Fruit fly (Drosophila melanogaster) whole organism, embryonic: Measurements from ENCODE around the gene CG33552.

Experiments used
- BEAF-32 ChIP-seq: fragments of 200-800 bp; sonication (Bioruptor generic); optimal IDR thresholded peaks from 3 replicates; lab custom pipeline; 2017; ENCODE audit warnings: missing biosample characterization, missing genetic modification characterization, mild to moderate bottlenecking, moderate library complexity, missing genetic modification reagents
- C15 ChIP-seq: fragments of 200-800 bp; sonication (Bioruptor generic); IDR thresholded peaks from 3 replicates; pipeline ENCODE4 v1.3.6; 2022; ENCODE audit warnings: missing biosample characterization, missing genetic modification characterization
- CG14441 ChIP-seq: fragments of 200-800 bp; sonication (Bioruptor generic); IDR thresholded peaks from 2 replicates; pipeline ENCODE4 v1.3.6; 2022; ENCODE audit warnings: missing biosample characterization, missing genetic modification characterization
- CG1647 ChIP-seq: fragments of 200-800 bp; sonication (Bioruptor generic); optimal IDR thresholded peaks from 3 replicates; lab custom pipeline; 2016; ENCODE audit warnings: missing biosample characterization, missing genetic modification characterization
- CG1792 ChIP-seq: fragments of 200-800 bp; sonication (Bioruptor generic); optimal IDR thresholded peaks from 2 replicates; lab custom pipeline; 2016; ENCODE audit warnings: missing biosample characterization, missing genetic modification characterization
- CG1832 ChIP-seq: fragments of 200-800 bp; sonication (Bioruptor generic); optimal IDR thresholded peaks from 2 replicates; lab custom pipeline; 2017; ENCODE audit warnings: missing biosample characterization, mild to moderate bottlenecking, missing genetic modification characterization, inconsistent platforms
- CG2202 ChIP-seq: fragments of 200-800 bp; sonication (Bioruptor generic); optimal IDR thresholded peaks from 2 replicates; lab custom pipeline; 2018; ENCODE audit warnings: missing biosample characterization, mild to moderate bottlenecking, missing genetic modification characterization
- CG31441 ChIP-seq: fragments of 200-800 bp; sonication (Bioruptor generic); IDR thresholded peaks from 2 replicates; pipeline ENCODE4 v1.3.6; 2022; ENCODE audit warnings: missing biosample characterization, missing genetic modification characterization
- CG33557 ChIP-seq: fragments of 200-800 bp; sonication (Bioruptor generic); optimal IDR thresholded peaks from 2 replicates; lab custom pipeline; 2019; ENCODE audit warnings: missing biosample characterization, mild to moderate bottlenecking, missing genetic modification characterization, moderate library complexity
- CG4404 ChIP-seq: fragments of 200-800 bp; sonication (Bioruptor generic); IDR thresholded peaks from 2 replicates; pipeline ENCODE4 v1.3.6; 2022; ENCODE audit warnings: missing biosample characterization, missing genetic modification characterization
- CG4424 ChIP-seq: fragments of 200-800 bp; sonication (Bioruptor generic); optimal IDR thresholded peaks from 3 replicates; lab custom pipeline; 2016; ENCODE audit warnings: missing biosample characterization, missing genetic modification characterization
- CG7786 ChIP-seq: fragments of 200-800 bp; sonication (Bioruptor generic); optimal IDR thresholded peaks from 2 replicates; lab custom pipeline; 2016; ENCODE audit warnings: missing biosample characterization, missing genetic modification characterization
- CG8359 ChIP-seq: fragments of 200-800 bp; sonication (Bioruptor generic); optimal IDR thresholded peaks from 2 replicates; lab custom pipeline; 2017; ENCODE audit warnings: missing biosample characterization, mild to moderate bottlenecking, missing genetic modification characterization, borderline replicate concordance
- CG8388 ChIP-seq: fragments of 200-800 bp; sonication (Bioruptor generic); optimal IDR thresholded peaks from 2 replicates; lab custom pipeline; 2019; ENCODE audit warnings: missing biosample characterization, mild to moderate bottlenecking, missing genetic modification characterization, moderate library complexity
- CG8944 ChIP-seq: fragments of 200-800 bp; sonication (Bioruptor generic); optimal IDR thresholded peaks from 3 replicates; lab custom pipeline; 2016; ENCODE audit warnings: missing biosample characterization, missing genetic modification characterization
- Dek ChIP-seq: fragments of 200-800 bp; sonication (Bioruptor generic); optimal IDR thresholded peaks from 3 replicates; lab custom pipeline; 2019; ENCODE audit warnings: missing biosample characterization, mild to moderate bottlenecking, missing genetic modification characterization, moderate library complexity
- Fer1 ChIP-seq: fragments of 200-800 bp; sonication (Bioruptor generic); optimal IDR thresholded peaks from 2 replicates; lab custom pipeline; 2017; ENCODE audit warnings: missing biosample characterization, mild to moderate bottlenecking, missing genetic modification characterization
- Fer2 ChIP-seq: fragments of 200-800 bp; sonication (Bioruptor generic); optimal IDR thresholded peaks from 2 replicates; lab custom pipeline; 2018; ENCODE audit warnings: missing biosample characterization, mild to moderate bottlenecking, missing genetic modification characterization, moderate library complexity
- H2.0 ChIP-seq: fragments of 200-800 bp; sonication (Bioruptor generic); IDR thresholded peaks from 2 replicates; pipeline ENCODE4 v1.3.6; 2022; ENCODE audit warnings: missing biosample characterization, missing genetic modification characterization
- HLH3B ChIP-seq: fragments of 200-800 bp; sonication (Bioruptor generic); IDR thresholded peaks from 2 replicates; pipeline ENCODE4 v1.3.6; 2022; ENCODE audit warnings: missing biosample characterization, missing genetic modification characterization
- HmgZ ChIP-seq: fragments of 200-800 bp; sonication (Bioruptor generic); optimal IDR thresholded peaks from 2 replicates; lab custom pipeline; 2018; ENCODE audit warnings: missing biosample characterization, mild to moderate bottlenecking, missing genetic modification characterization
- Lhr ChIP-seq: fragments of 200-800 bp; sonication (Bioruptor generic); optimal IDR thresholded peaks from 3 replicates; lab custom pipeline; 2017; ENCODE audit warnings: mild to moderate bottlenecking, missing biosample characterization, missing genetic modification reagents, missing genetic modification characterization
- Mad ChIP-seq: fragments of 200-800 bp; sonication (Bioruptor generic); optimal IDR thresholded peaks from 2 replicates; lab custom pipeline; 2016; ENCODE audit warnings: missing biosample characterization, missing genetic modification characterization
- NC2α ChIP-seq: fragments of 200-800 bp; sonication (Bioruptor generic); optimal IDR thresholded peaks from 2 replicates; lab custom pipeline; 2016; ENCODE audit warnings: missing biosample characterization, missing genetic modification characterization
- Nf-YB ChIP-seq: fragments of 200-800 bp; sonication (Bioruptor generic); optimal IDR thresholded peaks from 3 replicates; lab custom pipeline; 2019; ENCODE audit warnings: missing biosample characterization, mild to moderate bottlenecking, missing genetic modification characterization, moderate library complexity
- NfI ChIP-seq: fragments of 200-800 bp; sonication (Bioruptor generic); optimal IDR thresholded peaks from 3 replicates; lab custom pipeline; 2018; ENCODE audit warnings: missing biosample characterization, mild to moderate bottlenecking, missing genetic modification characterization, moderate library complexity
- Spps ChIP-seq: fragments of 200-800 bp; sonication (Bioruptor generic); optimal IDR thresholded peaks from 2 replicates; lab custom pipeline; 2018; ENCODE audit warnings: missing biosample characterization, mild to moderate bottlenecking, missing genetic modification characterization
- Ssrp ChIP-seq: fragments of 200-800 bp; sonication (Bioruptor generic); optimal IDR thresholded peaks from 2 replicates; lab custom pipeline; 2018; ENCODE audit warnings: missing biosample characterization, mild to moderate bottlenecking, missing genetic modification characterization, moderate library complexity
- amos ChIP-seq: fragments of 200-800 bp; sonication (Bioruptor generic); IDR thresholded peaks from 2 replicates; pipeline ENCODE4 v1.3.6; 2022; ENCODE audit warnings: missing biosample characterization, missing genetic modification characterization; ENCODE audit not compliant: partially characterized antibody
- ash1 ChIP-seq: fragments of 200-800 bp; sonication (Bioruptor generic); optimal IDR thresholded peaks from 2 replicates; lab custom pipeline; 2018; ENCODE audit warnings: missing biosample characterization, mild to moderate bottlenecking, missing genetic modification characterization
- az2 ChIP-seq: fragments of 200-800 bp; sonication (Bioruptor generic); optimal IDR thresholded peaks from 3 replicates; lab custom pipeline; 2016; ENCODE audit warnings: missing biosample characterization, missing genetic modification characterization
- bab2 ChIP-seq: fragments of 200-800 bp; sonication (Bioruptor generic); optimal IDR thresholded peaks from 2 replicates; lab custom pipeline; 2016; ENCODE audit warnings: missing biosample characterization, missing genetic modification characterization
- btn ChIP-seq: fragments of 200-800 bp; sonication (Bioruptor generic); optimal IDR thresholded peaks from 2 replicates; lab custom pipeline; 2016; ENCODE audit warnings: missing biosample characterization, missing genetic modification characterization
- corto ChIP-seq: fragments of 200-800 bp; sonication (Bioruptor generic); optimal IDR thresholded peaks from 2 replicates; lab custom pipeline; 2016; ENCODE audit warnings: missing biosample characterization, mild to moderate bottlenecking, missing genetic modification characterization, moderate library complexity
- da ChIP-seq: fragments of 200-800 bp; sonication (Bioruptor generic); optimal IDR thresholded peaks from 2 replicates; lab custom pipeline; 2016; ENCODE audit warnings: missing biosample characterization, missing genetic modification characterization
- dati ChIP-seq: fragments of 200-800 bp; sonication (Bioruptor generic); IDR thresholded peaks from 2 replicates; pipeline ENCODE4 v1.3.6; 2022; ENCODE audit warnings: missing biosample characterization, missing genetic modification characterization
- fd102C ChIP-seq: fragments of 200-800 bp; sonication (Bioruptor generic); optimal IDR thresholded peaks from 2 replicates; lab custom pipeline; 2018; ENCODE audit warnings: missing biosample characterization, mild to moderate bottlenecking, missing genetic modification characterization, moderate library complexity
- gcm ChIP-seq: fragments of 200-800 bp; sonication (Bioruptor generic); optimal IDR thresholded peaks from 2 replicates; lab custom pipeline; 2019; ENCODE audit warnings: missing biosample characterization, mild to moderate bottlenecking, missing genetic modification characterization, moderate library complexity
- jing ChIP-seq: fragments of 200-800 bp; sonication (Bioruptor generic); optimal IDR thresholded peaks from 2 replicates; lab custom pipeline; 2018; ENCODE audit warnings: missing biosample characterization, mild to moderate bottlenecking, missing genetic modification characterization
- klu ChIP-seq: fragments of 200-800 bp; sonication (Bioruptor generic); IDR thresholded peaks from 2 replicates; pipeline ENCODE4 v1.3.6; 2022; ENCODE audit warnings: missing biosample characterization, missing genetic modification characterization
- lilli ChIP-seq: fragments of 200-800 bp; sonication (Bioruptor generic); optimal IDR thresholded peaks from 3 replicates; lab custom pipeline; 2016; ENCODE audit warnings: missing biosample characterization, missing genetic modification characterization
- rib ChIP-seq: fragments of 200-800 bp; sonication (Bioruptor generic); IDR thresholded peaks from 2 replicates; pipeline ENCODE4 v1.3.6; 2022; ENCODE audit warnings: missing biosample characterization, missing genetic modification characterization
- row ChIP-seq: fragments of 200-800 bp; sonication (Bioruptor generic); IDR thresholded peaks from 3 replicates; pipeline ENCODE4 v1.3.6; 2022; ENCODE audit warnings: missing biosample characterization, missing genetic modification characterization
- sim ChIP-seq: fragments of 200-800 bp; sonication (Bioruptor generic); IDR thresholded peaks from 2 replicates; pipeline ENCODE4 v1.3.6; 2022; ENCODE audit warnings: missing biosample characterization, missing genetic modification characterization
- sna ChIP-seq: fragments of 200-800 bp; sonication (Bioruptor generic); IDR thresholded peaks from 2 replicates; pipeline ENCODE4 v1.3.6; 2022; ENCODE audit warnings: missing biosample characterization, missing genetic modification characterization; ENCODE audit not compliant: partially characterized antibody
- stc ChIP-seq: fragments of 200-800 bp; sonication (Bioruptor generic); IDR thresholded peaks from 2 replicates; pipeline ENCODE4 v1.3.6; 2022; ENCODE audit warnings: missing biosample characterization, missing genetic modification characterization
- stwl ChIP-seq: fragments of 200-800 bp; sonication (Bioruptor generic); optimal IDR thresholded peaks from 3 replicates; lab custom pipeline; 2018; ENCODE audit warnings: missing biosample characterization, mild to moderate bottlenecking, missing genetic modification characterization, moderate library complexity
- tin ChIP-seq: fragments of 200-800 bp; sonication (Bioruptor generic); optimal IDR thresholded peaks from 3 replicates; lab custom pipeline; 2016; ENCODE audit warnings: missing biosample characterization, missing genetic modification characterization
- trem ChIP-seq: fragments of 200-800 bp; optimal IDR thresholded peaks from 3 replicates; lab custom pipeline; 2019; ENCODE audit warnings: missing biosample characterization, mild to moderate bottlenecking, missing genetic modification characterization, moderate library complexity
- twi ChIP-seq: fragments of 200-800 bp; optimal IDR thresholded peaks from 2 replicates; lab custom pipeline; 2019; ENCODE audit warnings: missing biosample characterization, mild to moderate bottlenecking, missing genetic modification characterization, moderate library complexity
- vvl ChIP-seq: fragments of 200-800 bp; sonication (Bioruptor generic); IDR thresholded peaks from 2 replicates; pipeline ENCODE4 v1.3.6; 2022; ENCODE audit warnings: missing biosample characterization, missing genetic modification characterization

CG33552 gene

DNA sequence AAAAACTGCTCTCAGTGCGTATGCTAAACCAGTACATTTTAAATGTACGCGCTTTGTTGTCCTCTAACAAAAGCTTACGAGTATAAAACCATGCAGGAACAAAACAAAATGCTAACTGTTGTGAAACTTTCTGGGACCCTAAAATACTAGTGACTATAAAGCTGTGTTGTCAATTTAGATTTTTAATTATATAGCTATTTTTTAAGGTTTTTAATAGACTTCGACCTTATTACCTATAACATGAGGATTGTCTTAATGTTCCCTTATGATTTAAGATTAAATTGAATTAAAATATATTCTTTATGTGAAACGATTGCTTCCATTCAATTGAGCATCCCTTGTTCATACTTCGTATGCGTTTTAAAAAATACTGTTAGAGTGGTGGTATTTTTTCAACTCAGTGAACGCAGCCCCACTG lies 25.6 kb upstream of the CG33552 start (continued):
- TF ChIP-seq CG8359 (no peak), stc (GFP tag; lab: Robert Waterston, UW) (peak; percentile 82), fd102C (GFP tag; lab: Kevin White, UChicago) (no peak), Fer1 (GFP tag; lab: Kevin White, UChicago) (no peak), tin (GFP tag; lab: Kevin White, UChicago) (peak; percentile 41), Dek (peak; percentile 66), CG1832 (GFP tag; lab: Kevin White, UChicago) (no peak), amos (GFP tag; lab: Robert Waterston, UW) (peak; percentile 41), gcm (GFP tag; lab: Kevin White, UChicago) (peak; percentile 40), CG31441 (GFP tag; lab: Robert Waterston, UW) (peak; percentile 78), klu (peak; percentile 61; the same call in 1 of the 2 replicates), jing (no peak), CG1792 (GFP tag; lab: Kevin White, UChicago) (peak; percentile 33), Fer2 (peak; percentile 14), Ssrp (tag; lab: Kevin White, UChicago) (peak; percentile 73), twi (tag; lab: Kevin White, UChicago) (peak; percentile 30), Spps (tag; lab: Kevin White, UChicago) (peak; percentile 35), lilli (GFP tag; lab: Kevin White, UChicago) (peak; percentile 73), CG4424 (GFP tag; lab: Kevin White, UChicago) (peak; percentile 10), ash1 (GFP tag; lab: Kevin White, UChicago) (no peak), sna (GFP tag; lab: Robert Waterston, UW) (no peak), CG8944 (GFP tag; lab: Kevin White, UChicago) (peak; percentile 46), bab2 (GFP tag; lab: Kevin White, UChicago) (peak; percentile 39), CG8388 (GFP tag; lab: Kevin White, UChicago) (peak; percentile 57), CG1647 (GFP tag; lab: Kevin White, UChicago) (peak; percentile 34), stwl (tag; lab: Kevin White, UChicago) (peak; percentile 82), CG7786 (GFP tag; lab: Kevin White, UChicago) (peak; percentile 34), da (GFP tag; lab: Kevin White, UChicago) (peak; percentile 5), CG14441 (GFP tag; lab: Robert Waterston, UW) (peak; percentile 72), btn (GFP tag; lab: Kevin White, UChicago) (no peak), BEAF-32 (GFP tag; lab: Kevin White, UChicago) (peak; percentile 46), Mad (GFP tag; lab: Kevin White, UChicago) (peak; percentile 14), NC2α (GFP tag; lab: Kevin White, UChicago) (no peak), Nf-YB (no peak), HmgZ (tag; lab: Kevin White, UChicago) (peak; percentile 49), C15 (GFP tag; lab: Robert Waterston, UW) (0 out of 3 replicates have a peak, but pooled peaks have one; percentile 54), CG4404 (GFP tag; lab: Robert Waterston, UW) (peak; percentile 59), CG2202 (peak; percentile 37), trem (tag; lab: Kevin White, UChicago) (peak; percentile 62), dati (GFP tag; lab: Robert Waterston, UW) (0 out of 2 replicates have a peak, but pooled peaks have one; percentile 15), az2 (GFP tag; lab: Kevin White, UChicago) (peak; percentile 18), sim (GFP tag; lab: Robert Waterston, UW) (no peak), NfI (GFP tag; lab: Kevin White, UChicago) (peak; percentile 51), H2.0 (peak; percentile 58), rib (no peak), Lhr (GFP tag; lab: Kevin White, UChicago) (peak; percentile 78), CG33557 (GFP tag; lab: Kevin White, UChicago) (peak; percentile 42), HLH3B (GFP tag; lab: Robert Waterston, UW) (peak; percentile 80), vvl (peak; percentile 79), row (GFP tag; lab: Robert Waterston, UW) (peak; percentile 92), corto (GFP tag; lab: Kevin White, UChicago) (no peak)
